Fruit fly (Drosophila melanogaster): ENCODE data around the gene loaf.

Gene loaf

DNA sequence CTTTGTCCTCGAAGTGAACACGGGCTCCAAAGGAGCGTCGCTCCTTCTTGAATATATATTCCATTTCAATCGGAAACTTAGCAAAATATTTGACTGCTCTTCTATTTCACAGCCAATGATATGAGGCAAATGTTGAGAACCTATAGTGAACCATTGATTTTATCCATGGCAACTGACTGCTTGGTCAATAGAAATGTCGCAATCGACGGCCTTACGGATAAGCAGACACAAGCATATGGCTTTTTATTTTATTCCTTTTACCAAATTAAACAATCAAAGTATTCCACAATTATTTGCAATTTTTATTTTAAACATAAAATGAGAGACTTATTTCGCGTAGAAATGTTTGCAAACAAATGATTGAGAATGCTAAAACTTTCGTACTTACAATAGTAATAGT lies 66.8 kb downstream of the loaf start, which contains the start of gene Dnai2:
Dnai2 (minus strand) TSS at position 101 of the 400 bp plus-strand sequence.
- TF ChIP-seq CG8478 (optimal IDR thresholded peaks at IDR 0.05) (no peak), psq (optimal IDR thresholded peaks at IDR 0.05) (no peak), pan (optimal IDR thresholded peaks at IDR 0.05) (no peak), EcR (GFP tag; optimal IDR thresholded peaks at IDR 0.05) (no peak), usp (GFP tag; optimal IDR thresholded peaks at IDR 0.05) (no peak), Dll (optimal IDR thresholded peaks at IDR 0.05) (no peak)

DNA sequence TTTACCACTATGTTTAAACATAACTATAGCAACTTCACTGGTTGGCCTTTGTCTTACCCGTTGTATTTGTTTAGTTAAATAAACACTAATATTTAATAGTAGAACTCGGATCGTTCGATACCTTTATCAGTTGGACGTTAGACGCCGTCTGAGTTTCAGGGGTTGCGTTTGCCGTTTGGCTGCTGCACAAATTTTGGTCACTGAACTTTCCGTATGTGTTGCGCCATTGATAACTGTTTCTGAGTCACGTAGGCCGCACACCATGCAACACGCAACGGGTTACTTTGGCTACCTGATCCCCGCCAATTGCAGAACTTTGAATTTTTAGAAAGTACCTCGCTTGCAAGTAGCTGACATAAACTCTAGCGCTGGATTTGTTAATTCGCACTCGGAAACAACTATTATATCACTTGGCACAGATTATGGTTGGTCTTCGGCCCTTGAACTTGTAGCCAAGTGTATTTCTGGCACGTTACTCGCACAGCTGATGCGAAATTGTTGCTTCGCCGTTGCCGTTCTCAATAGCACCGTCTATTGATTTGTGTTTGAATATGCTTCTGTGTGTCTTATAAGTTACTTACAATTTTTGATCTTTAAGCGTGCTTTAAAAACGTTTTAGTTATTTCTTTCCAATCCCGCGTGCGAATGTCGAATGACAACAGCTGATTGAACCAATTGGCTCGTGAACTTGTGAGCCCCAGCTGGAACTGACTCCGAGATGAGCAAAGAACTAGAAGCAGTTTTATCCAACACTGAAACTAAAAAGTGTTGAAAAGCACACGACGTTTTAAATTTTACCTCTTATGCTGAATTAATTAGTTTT lies 69.5 kb downstream of the loaf start, which contains the start of gene Dph1:
Dph1 (minus strand) TSS at position 670 of the 823 bp plus-strand sequence.
- TF ChIP-seq EcR (GFP tag; optimal IDR thresholded peaks at IDR 0.05) = peak in 1 of 2 experiments; percentile 56
- no peak for TF ChIP-seq usp (GFP tag; optimal IDR thresholded peaks at IDR 0.05)

DNA sequence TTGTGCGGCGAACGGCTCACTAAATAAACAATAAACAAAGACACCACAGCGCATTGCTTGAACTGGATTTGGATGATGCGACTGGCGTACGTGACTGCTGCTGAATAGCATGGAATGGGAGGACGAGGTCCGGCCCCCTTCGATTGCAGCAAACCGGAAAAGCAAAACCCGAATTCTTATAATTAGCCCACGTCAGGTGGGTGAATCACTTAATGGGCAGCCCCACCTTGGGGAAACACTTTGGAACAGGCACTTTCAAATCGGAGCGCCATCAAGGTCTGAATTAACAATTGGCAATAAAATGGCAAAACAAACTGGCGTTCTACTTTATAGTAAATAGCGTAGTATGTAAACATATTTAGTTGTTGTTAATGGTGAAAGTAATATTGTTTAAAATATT lies 70.2 kb downstream of the loaf start:
- TF ChIP-seq CG8478 (optimal IDR thresholded peaks at IDR 0.05) (no peak), Dll (optimal IDR thresholded peaks at IDR 0.05) (no peak), psq (optimal IDR thresholded peaks at IDR 0.05) (no peak)

DNA sequence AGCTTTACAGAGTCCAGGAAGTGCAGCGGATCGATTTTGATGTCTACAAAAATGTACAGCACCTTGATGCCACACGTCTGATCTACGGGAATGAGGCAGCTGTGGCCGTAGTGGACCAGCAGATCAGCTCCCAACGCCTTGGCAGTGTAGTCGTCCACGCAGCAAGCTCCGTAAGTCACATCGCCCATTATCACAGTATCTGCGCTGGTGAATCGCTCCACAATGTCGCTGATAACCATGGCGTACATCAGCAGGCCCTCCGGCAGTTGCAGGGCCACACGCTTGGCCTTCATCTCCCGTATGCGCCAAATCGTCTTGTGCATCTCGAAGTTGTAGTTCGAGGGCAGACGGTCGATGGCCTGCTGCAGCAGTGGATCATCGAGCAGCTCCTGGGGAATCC lies 70.9 kb downstream of the loaf start:
- TF ChIP-seq psq (optimal IDR thresholded peaks at IDR 0.05) (no peak), EcR (GFP tag; optimal IDR thresholded peaks at IDR 0.05) (no peak), usp (GFP tag; optimal IDR thresholded peaks at IDR 0.05) (no peak), CG8478 (optimal IDR thresholded peaks at IDR 0.05) (no peak), pan (optimal IDR thresholded peaks at IDR 0.05) (no peak), Dll (optimal IDR thresholded peaks at IDR 0.05) (no peak)

DNA sequence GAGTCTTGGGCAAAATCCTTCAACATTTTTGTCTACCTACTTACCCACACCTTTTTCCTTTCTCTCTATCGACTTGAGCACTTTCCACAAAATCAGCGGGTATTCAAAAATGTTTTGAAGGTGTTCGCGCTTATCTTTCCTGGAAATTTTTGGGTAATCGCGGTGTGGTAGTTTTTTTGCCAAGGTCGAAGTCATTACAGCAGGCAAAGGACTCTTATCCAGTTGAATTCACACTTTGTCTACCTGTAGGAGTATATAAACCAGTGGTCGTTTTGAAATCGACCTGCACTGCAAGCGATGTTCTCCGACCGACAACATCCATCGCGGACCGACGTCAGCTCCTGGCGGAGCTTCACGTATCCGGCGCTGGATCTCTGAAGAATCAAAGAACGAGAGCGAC lies 73.1 kb downstream of the loaf start:
- TF ChIP-seq CG8478 (optimal IDR thresholded peaks at IDR 0.05) = no peak
- no peak for TF ChIP-seq usp (GFP tag; optimal IDR thresholded peaks at IDR 0.05)
- no peak for TF ChIP-seq EcR (GFP tag; optimal IDR thresholded peaks at IDR 0.05)
- TF ChIP-seq pan (optimal IDR thresholded peaks at IDR 0.05) = no peak
- TF ChIP-seq Dll (optimal IDR thresholded peaks at IDR 0.05) = no peak
- TF ChIP-seq psq (optimal IDR thresholded peaks at IDR 0.05) = no peak

DNA sequence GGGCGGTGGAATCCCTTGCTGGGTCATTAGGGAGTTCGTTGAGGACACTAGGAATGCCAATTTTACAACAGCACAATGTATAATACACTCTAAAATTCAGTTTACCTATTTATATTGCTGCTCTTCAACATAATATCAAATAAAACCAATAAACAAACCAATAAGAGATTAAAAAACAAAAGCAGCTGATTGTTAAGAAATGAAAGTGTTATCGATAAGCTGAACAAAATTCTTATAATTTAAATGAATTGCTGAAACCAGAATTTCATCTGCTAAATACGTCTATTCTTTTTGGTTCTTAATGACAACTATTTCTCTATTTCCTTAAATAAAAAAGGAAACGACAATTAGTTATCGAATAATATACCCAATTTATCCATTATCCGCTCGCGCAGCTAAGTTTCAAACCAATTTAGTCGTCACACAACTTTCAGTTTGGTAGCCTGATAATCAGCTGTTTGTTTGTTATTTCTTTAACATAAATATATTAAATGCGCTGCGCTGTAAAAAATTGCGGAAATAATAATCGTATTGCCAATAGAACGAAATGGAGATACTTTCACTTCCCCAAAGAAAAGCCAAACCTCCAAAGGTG lies 74.7 kb downstream of the loaf start, which contains the start of the genes Pldn and CG14135:
Pldn (minus strand) TSS at position 197 of the 595 bp plus-strand sequence.
CG14135 (plus strand) TSS at position 369 of the 595 bp plus-strand sequence.
- TF ChIP-seq Dll (optimal IDR thresholded peaks at IDR 0.05) = no peak
- TF ChIP-seq pan (optimal IDR thresholded peaks at IDR 0.05) = no peak
- no peak for TF ChIP-seq psq (optimal IDR thresholded peaks at IDR 0.05)
- TF ChIP-seq EcR (GFP tag; optimal IDR thresholded peaks at IDR 0.05) = no peak
- TF ChIP-seq usp (GFP tag; optimal IDR thresholded peaks at IDR 0.05) = no peak
- TF ChIP-seq CG8478 (optimal IDR thresholded peaks at IDR 0.05) = no peak

DNA sequence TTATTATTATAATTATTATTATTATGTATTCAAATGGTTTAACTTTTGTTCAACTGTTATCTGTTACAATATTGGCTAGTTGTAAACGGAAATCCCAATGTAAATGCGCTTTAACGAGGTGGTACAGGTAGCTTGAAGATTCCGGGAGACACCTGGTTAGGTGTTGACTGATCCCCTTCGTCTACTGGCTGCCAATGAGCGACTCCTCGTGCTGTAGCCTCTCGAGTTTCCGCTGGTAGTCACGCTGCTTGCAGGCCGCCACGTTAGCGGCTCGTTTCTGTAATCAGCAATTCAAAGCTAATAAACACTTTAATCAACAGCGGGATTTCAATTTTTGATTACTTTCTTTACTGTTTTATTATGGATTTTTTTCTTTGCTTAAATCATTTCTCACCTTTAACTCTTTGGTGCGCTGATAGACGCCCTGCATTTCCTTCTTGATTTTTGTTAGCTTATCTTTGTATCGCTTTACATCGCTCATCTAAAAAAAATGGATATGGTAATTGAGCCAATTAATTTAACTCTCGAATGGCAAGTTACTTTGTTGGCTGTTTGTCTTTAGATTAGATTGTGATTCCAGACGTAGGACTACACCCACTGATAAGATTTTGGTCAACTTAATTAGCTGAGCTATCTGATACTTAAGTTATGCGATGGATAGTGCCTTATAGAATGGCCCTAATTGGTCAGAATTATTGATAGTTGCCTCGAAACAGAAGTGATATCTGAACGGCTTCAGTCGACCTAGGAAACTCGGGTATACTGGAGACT lies 76.0 kb downstream of the loaf start:
- TF ChIP-seq Dll (optimal IDR thresholded peaks at IDR 0.05) = no peak
- no peak for TF ChIP-seq usp (GFP tag; optimal IDR thresholded peaks at IDR 0.05)
- no peak for TF ChIP-seq pan (optimal IDR thresholded peaks at IDR 0.05)
- no peak for TF ChIP-seq psq (optimal IDR thresholded peaks at IDR 0.05)
- no peak for TF ChIP-seq CG8478 (optimal IDR thresholded peaks at IDR 0.05)
- TF ChIP-seq EcR (GFP tag; optimal IDR thresholded peaks at IDR 0.05) = no peak

DNA sequence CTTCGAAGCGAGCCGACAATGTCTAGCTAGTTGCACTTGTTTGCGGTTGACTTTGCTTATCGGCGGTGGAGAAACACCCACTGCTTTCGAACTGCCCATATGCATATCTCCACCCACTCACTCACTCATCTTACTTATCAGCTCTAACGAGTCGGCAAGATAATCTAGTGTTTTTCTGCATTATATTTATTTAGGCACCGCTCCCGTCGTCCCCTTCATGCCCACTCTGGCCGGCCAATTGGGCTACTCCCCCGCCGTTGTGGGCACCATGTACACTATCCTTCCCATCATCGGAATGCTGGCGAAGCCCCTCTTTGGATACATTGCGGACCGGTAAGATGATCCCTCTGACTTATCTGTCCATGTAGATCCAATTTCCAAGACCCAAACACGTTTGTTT lies 80.1 kb downstream of the loaf start:
- TF ChIP-seq CG8478 (optimal IDR thresholded peaks at IDR 0.05) (no peak), pan (optimal IDR thresholded peaks at IDR 0.05) (no peak), Dll (optimal IDR thresholded peaks at IDR 0.05) (no peak), usp (GFP tag; optimal IDR thresholded peaks at IDR 0.05) (no peak), EcR (GFP tag; optimal IDR thresholded peaks at IDR 0.05) (no peak), psq (optimal IDR thresholded peaks at IDR 0.05) (no peak)

DNA sequence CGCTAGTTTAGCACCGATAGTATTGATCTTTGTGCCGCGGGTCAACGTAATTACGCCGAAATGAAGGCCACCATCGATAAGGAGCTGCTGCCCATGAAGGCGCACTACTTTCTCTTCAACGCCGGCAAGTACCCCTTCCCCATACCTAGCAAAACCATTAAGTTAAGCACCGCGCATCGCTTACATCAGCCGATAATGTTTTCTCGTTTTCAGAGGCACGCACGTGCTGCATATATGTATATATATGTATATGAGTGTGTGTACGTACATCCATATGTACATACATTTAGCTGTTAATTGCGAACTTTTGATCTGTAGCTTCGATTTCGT lies 81.5 kb downstream of the loaf start:
- TF ChIP-seq EcR (GFP tag; optimal IDR thresholded peaks at IDR 0.05) (no peak), usp (GFP tag; optimal IDR thresholded peaks at IDR 0.05) (no peak), Dll (optimal IDR thresholded peaks at IDR 0.05) (no peak), psq (optimal IDR thresholded peaks at IDR 0.05) (no peak), pan (optimal IDR thresholded peaks at IDR 0.05) (no peak), CG8478 (optimal IDR thresholded peaks at IDR 0.05) (no peak)

DNA sequence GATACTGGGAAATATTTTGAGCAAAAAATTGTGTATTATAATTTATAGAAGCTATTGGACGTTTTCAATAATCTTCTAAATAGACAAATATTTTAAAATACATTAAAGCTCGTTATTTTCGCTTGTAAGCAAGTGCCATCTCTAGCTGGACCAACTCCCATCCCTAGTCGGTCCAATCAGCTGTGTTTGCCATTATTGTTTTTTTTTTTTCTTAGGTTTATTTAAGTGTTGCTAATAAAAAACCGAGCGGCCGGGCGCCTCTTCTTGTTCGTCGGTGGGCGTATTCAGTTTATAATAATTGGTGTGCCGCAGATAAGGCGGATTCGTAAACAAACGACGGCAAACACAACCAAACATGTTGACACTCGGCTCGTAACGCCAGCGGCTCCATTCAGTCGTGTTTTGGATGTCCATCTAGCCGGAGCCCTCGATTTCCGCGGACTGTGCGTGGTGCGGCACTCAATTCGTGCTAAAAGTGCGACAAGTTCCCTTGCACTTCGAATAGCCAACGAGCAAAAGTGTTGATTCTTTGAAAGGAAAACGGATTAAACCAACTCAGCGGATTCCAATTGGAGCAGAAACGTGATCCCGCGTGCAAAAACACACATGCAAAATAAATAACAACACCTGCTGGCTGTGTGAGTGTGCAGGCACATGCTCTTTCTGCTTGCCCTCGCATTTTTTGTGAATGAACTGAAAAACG lies 82.0 kb downstream of the loaf start, which contains the start of gene Sugb:
Sugb (plus strand) TSS at position 162 of the 703 bp plus-strand sequence.
- TF ChIP-seq usp (GFP tag; optimal IDR thresholded peaks at IDR 0.05) = no peak
- TF ChIP-seq psq (optimal IDR thresholded peaks at IDR 0.05) = no peak
- TF ChIP-seq CG8478 (optimal IDR thresholded peaks at IDR 0.05) = no peak
- no peak for TF ChIP-seq pan (optimal IDR thresholded peaks at IDR 0.05)
- no peak for TF ChIP-seq Dll (optimal IDR thresholded peaks at IDR 0.05)
- TF ChIP-seq EcR (GFP tag; optimal IDR thresholded peaks at IDR 0.05) = no peak

Data from whole organism.